Worm (Caenorhabditis elegans) whole organism, L2 larva: ENCODE results near the gene ccm-2.

Experiments used
- ama-1 ChIP-seq: fragments of 150-350 bp; optimal IDR thresholded peaks from 2 replicates; lab custom pipeline; 2018; ENCODE audit warnings: inconsistent platforms
- elt-3 ChIP-seq: sonication (generic microtip); optimal IDR thresholded peaks from 2 replicates; lab custom pipeline; 2017; ENCODE audit warnings: missing biosample characterization, missing genetic modification characterization
- fos-1 ChIP-seq: fragments of 150-350 bp; optimal IDR thresholded peaks from 2 replicates; lab custom pipeline; 2014; ENCODE audit warnings: missing biosample characterization, missing genetic modification characterization
- mdl-1 ChIP-seq, 2 experiments: fragments of 150-350 bp in 1 of 2; sonication (generic microtip) in 1 of 2; optimal IDR thresholded peaks; 2 replicates each; lab custom pipeline; 2017; ENCODE audit warnings: missing biosample characterization in 2 of 2, missing genetic modification characterization in 2 of 2
- nhr-12 ChIP-seq: fragments of 150-350 bp; optimal IDR thresholded peaks from 2 replicates; lab custom pipeline; 2014; ENCODE audit warnings: missing biosample characterization, missing genetic modification characterization
- nhr-237 ChIP-seq: fragments of 150-350 bp; optimal IDR thresholded peaks from 2 replicates; lab custom pipeline; 2014; ENCODE audit warnings: missing biosample characterization, missing genetic modification characterization
- nhr-25 ChIP-seq: fragments of 150-350 bp; sonication (generic microtip); optimal IDR thresholded peaks from 3 replicates; lab custom pipeline; 2014; ENCODE audit warnings: missing biosample characterization, missing genetic modification characterization
- sem-4 ChIP-seq: fragments of 150-350 bp; optimal IDR thresholded peaks from 2 replicates; lab custom pipeline; 2014; ENCODE audit warnings: missing biosample characterization, missing genetic modification reagents, missing genetic modification characterization
- skn-1 ChIP-seq: sonication (generic microtip); optimal IDR thresholded peaks from 2 replicates; lab custom pipeline; 2017; ENCODE audit warnings: missing biosample characterization, missing genetic modification characterization
- sma-3 ChIP-seq: sonication (generic microtip); optimal IDR thresholded peaks from 2 replicates; lab custom pipeline; 2016; ENCODE audit warnings: missing genetic modification reagents, missing genetic modification characterization, missing compliant biosample characterization
- snpc-4 ChIP-seq: fragments of 150-350 bp; optimal IDR thresholded peaks from 2 replicates; lab custom pipeline; 2014; ENCODE audit warnings: missing biosample characterization, missing genetic modification characterization
- unc-39 ChIP-seq: fragments of 150-350 bp; optimal IDR thresholded peaks from 2 replicates; lab custom pipeline; 2014; ENCODE audit warnings: missing biosample characterization, missing genetic modification characterization
- unc-62 ChIP-seq: fragments of 150-350 bp; optimal IDR thresholded peaks from 2 replicates; lab custom pipeline; 2014; ENCODE audit warnings: missing biosample characterization, missing genetic modification reagents, missing genetic modification characterization
- zag-1 ChIP-seq: fragments of 150-350 bp; optimal IDR thresholded peaks from 2 replicates; lab custom pipeline; 2014; ENCODE audit warnings: missing biosample characterization, missing genetic modification characterization

DNA sequence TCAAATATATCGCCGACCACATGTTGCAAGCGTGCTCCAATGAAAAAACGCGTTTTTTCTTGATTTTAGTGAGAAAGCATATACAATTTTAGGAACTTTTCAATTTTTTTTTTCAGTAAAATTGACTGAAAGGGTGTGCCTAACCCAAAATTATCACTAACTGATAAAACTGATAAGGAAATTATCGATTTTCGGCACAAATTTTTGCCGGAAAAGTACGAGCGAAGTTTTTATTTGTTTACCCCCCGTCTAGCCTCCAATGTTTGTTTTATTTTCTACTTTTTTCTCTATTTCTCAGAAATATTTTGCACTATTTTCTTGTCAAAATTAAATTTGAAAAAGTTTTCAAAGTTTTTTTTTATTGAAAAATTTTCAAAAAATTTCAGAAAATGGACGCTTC lies at the start of gene ccm-2:
- TF ChIP-seq nhr-12 (tag; lab: Kevin White, UChicago) (no peak), skn-1 (tag; lab: Kevin White, UChicago) (no peak), fos-1 (tag; lab: Kevin White, UChicago) (peak; percentile 16), ama-1 (lab: Kevin White, UChicago) (no peak), snpc-4 (no peak), nhr-25 (no peak), sem-4 (tag; lab: Kevin White, UChicago) (no peak), elt-3 (tag; lab: Kevin White, UChicago) (no peak), zag-1 (no peak), unc-62 (GFP tag; lab: Kevin White, UChicago) (no peak), sma-3 (no peak), nhr-237 (tag; lab: Kevin White, UChicago) (no peak), mdl-1 (tag; optimal IDR thresholded peaks at IDR 0.05; lab: Kevin White, UChicago) (no peak), unc-39 (tag; lab: Kevin White, UChicago) (no peak)
